Fruit fly (Drosophila melanogaster) whole organism, embryonic: ENCODE measurements around the gene CG7924.

Experiments used
- Aef1 ChIP-seq: fragments of 200-800 bp; sonication (Bioruptor generic); IDR thresholded peaks from 3 replicates; pipeline ENCODE4 v1.3.6; 2022; ENCODE audit warnings: missing biosample characterization, missing genetic modification characterization
- Atf3 ChIP-seq: fragments of 200-800 bp; sonication (Bioruptor generic); optimal IDR thresholded peaks from 3 replicates; lab custom pipeline; 2016; ENCODE audit warnings: missing biosample characterization, missing genetic modification characterization
- CG12299 ChIP-seq: fragments of 200-800 bp; sonication (Bioruptor generic); optimal IDR thresholded peaks from 2 replicates; lab custom pipeline; 2018; ENCODE audit warnings: missing biosample characterization, mild to moderate bottlenecking, missing genetic modification characterization
- CG12769 ChIP-seq: fragments of 200-800 bp; sonication (Bioruptor generic); optimal IDR thresholded peaks from 2 replicates; lab custom pipeline; 2019; ENCODE audit warnings: missing biosample characterization, mild to moderate bottlenecking, missing genetic modification characterization, moderate library complexity
- CG1647 ChIP-seq: fragments of 200-800 bp; sonication (Bioruptor generic); optimal IDR thresholded peaks from 3 replicates; lab custom pipeline; 2016; ENCODE audit warnings: missing biosample characterization, missing genetic modification characterization
- CG16863 ChIP-seq: fragments of 200-800 bp; sonication (Bioruptor generic); optimal IDR thresholded peaks from 3 replicates; lab custom pipeline; 2016; ENCODE audit warnings: missing biosample characterization, missing genetic modification characterization
- CG17359 ChIP-seq: fragments of 200-800 bp; sonication (Bioruptor generic); optimal IDR thresholded peaks from 3 replicates; lab custom pipeline; 2018; ENCODE audit warnings: missing biosample characterization, mild to moderate bottlenecking, missing genetic modification characterization, moderate library complexity
- CG17385 ChIP-seq: fragments of 200-800 bp; sonication (Bioruptor generic); optimal IDR thresholded peaks from 3 replicates; lab custom pipeline; 2018; ENCODE audit warnings: missing biosample characterization, mild to moderate bottlenecking, missing genetic modification characterization
- CG17912 ChIP-seq: fragments of 200-800 bp; sonication (Bioruptor generic); optimal IDR thresholded peaks from 2 replicates; lab custom pipeline; 2018; ENCODE audit warnings: missing biosample characterization, mild to moderate bottlenecking, missing genetic modification characterization
- CG18599 ChIP-seq: fragments of 200-800 bp; sonication (Bioruptor generic); optimal IDR thresholded peaks from 3 replicates; lab custom pipeline; 2017; ENCODE audit warnings: missing biosample characterization, missing genetic modification characterization, mild to moderate bottlenecking, moderate library complexity, missing genetic modification reagents
- CG18619 ChIP-seq: fragments of 200-800 bp; sonication (Bioruptor generic); optimal IDR thresholded peaks from 3 replicates; lab custom pipeline; 2017; ENCODE audit warnings: missing biosample characterization, mild to moderate bottlenecking, missing genetic modification characterization
- CG18764 ChIP-seq: fragments of 200-800 bp; sonication (Bioruptor generic); optimal IDR thresholded peaks from 3 replicates; lab custom pipeline; 2016; ENCODE audit warnings: missing biosample characterization, missing genetic modification characterization
- CG2199 ChIP-seq: fragments of 200-800 bp; sonication (Bioruptor generic); IDR thresholded peaks from 3 replicates; pipeline ENCODE4 v1.3.6; 2022; ENCODE audit warnings: missing biosample characterization, missing genetic modification characterization
- CG6175 ChIP-seq: fragments of 200-800 bp; sonication (Bioruptor generic); IDR thresholded peaks from 3 replicates; pipeline ENCODE4 v1.3.6; 2022; ENCODE audit warnings: missing biosample characterization, missing genetic modification characterization
- CG6791 ChIP-seq: fragments of 200-800 bp; sonication (Bioruptor generic); IDR thresholded peaks from 3 replicates; pipeline ENCODE4 v1.3.6; 2022; ENCODE audit warnings: missing biosample characterization, missing genetic modification characterization; ENCODE audit not compliant: partially characterized antibody
- CkIIα-i1 ChIP-seq: fragments of 200-800 bp; sonication (Bioruptor generic); IDR thresholded peaks from 2 replicates; pipeline ENCODE4 v1.3.6; 2022; ENCODE audit warnings: missing biosample characterization, missing genetic modification characterization
- Dll ChIP-seq: fragments of 200-800 bp; sonication (Bioruptor generic); IDR thresholded peaks from 4 replicates; pipeline ENCODE4 v1.3.6; 2022; ENCODE audit warnings: missing biosample characterization, missing genetic modification characterization; ENCODE audit not compliant: partially characterized antibody
- Drgx ChIP-seq: fragments of 200-800 bp; sonication (Bioruptor generic); IDR thresholded peaks from 2 replicates; pipeline ENCODE4 v1.3.6; 2022; ENCODE audit warnings: missing biosample characterization, missing genetic modification characterization
- E2f1 ChIP-seq: fragments of 200-800 bp; sonication (Bioruptor generic); IDR thresholded peaks from 2 replicates; pipeline ENCODE4 v1.3.6; 2022; ENCODE audit warnings: missing biosample characterization, missing genetic modification characterization
- Ets97D ChIP-seq: fragments of 200-800 bp; sonication (Bioruptor generic); optimal IDR thresholded peaks from 3 replicates; lab custom pipeline; 2016; ENCODE audit warnings: missing biosample characterization, missing genetic modification characterization
- Fer1 ChIP-seq: fragments of 200-800 bp; sonication (Bioruptor generic); optimal IDR thresholded peaks from 2 replicates; lab custom pipeline; 2017; ENCODE audit warnings: missing biosample characterization, mild to moderate bottlenecking, missing genetic modification characterization
- HLH4C ChIP-seq: fragments of 200-800 bp; sonication (Bioruptor generic); IDR thresholded peaks from 3 replicates; pipeline ENCODE4 v1.3.6; 2022; ENCODE audit warnings: missing biosample characterization, missing genetic modification characterization; ENCODE audit not compliant: partially characterized antibody
- HLHmδ ChIP-seq: fragments of 200-800 bp; sonication (Bioruptor generic); optimal IDR thresholded peaks from 2 replicates; lab custom pipeline; 2018; ENCODE audit warnings: missing biosample characterization, mild to moderate bottlenecking, missing genetic modification characterization, moderate library complexity
- Hmx ChIP-seq: fragments of 200-800 bp; sonication (Bioruptor generic); optimal IDR thresholded peaks from 2 replicates; lab custom pipeline; 2016; ENCODE audit warnings: missing biosample characterization, missing genetic modification characterization
- Jarid2 ChIP-seq: fragments of 200-800 bp; sonication (Bioruptor generic); optimal IDR thresholded peaks from 3 replicates; lab custom pipeline; 2017; ENCODE audit warnings: mild to moderate bottlenecking, missing biosample characterization, missing genetic modification reagents, missing genetic modification characterization
- NC2α ChIP-seq: fragments of 200-800 bp; sonication (Bioruptor generic); optimal IDR thresholded peaks from 2 replicates; lab custom pipeline; 2016; ENCODE audit warnings: missing biosample characterization, missing genetic modification characterization
- Pdp1 ChIP-seq, 2 experiments: fragments of 200-800 bp; sonication (Bioruptor generic); optimal IDR thresholded peaks; 3 replicates each; lab custom pipeline; 2016; ENCODE audit warnings: missing biosample characterization in 2 of 2, missing genetic modification characterization in 2 of 2, mild to moderate bottlenecking in 1 of 2, moderate library complexity in 1 of 2
- Rfx ChIP-seq: fragments of 200-800 bp; sonication (Bioruptor generic); IDR thresholded peaks from 2 replicates; pipeline ENCODE4 v1.3.6; 2022; ENCODE audit warnings: missing biosample characterization, missing genetic modification characterization
- Sox102F ChIP-seq: fragments of 200-800 bp; sonication (Bioruptor generic); optimal IDR thresholded peaks from 2 replicates; lab custom pipeline; 2018; ENCODE audit warnings: missing biosample characterization, mild to moderate bottlenecking, missing genetic modification characterization, moderate library complexity
- Trl ChIP-seq, 3 experiments: fragments of >200 bp in 2 of 3; fragments of 200-800 bp in 1 of 3; sonication (Bioruptor generic) in 1 of 3; optimal IDR thresholded peaks; 2 replicates in 1 of 3; 3 replicates in 2 of 3; lab custom pipeline; 2016 to 2017; ENCODE audit warnings: missing biosample characterization in 1 of 3, missing genetic modification characterization in 1 of 3
- amos ChIP-seq: fragments of 200-800 bp; sonication (Bioruptor generic); IDR thresholded peaks from 2 replicates; pipeline ENCODE4 v1.3.6; 2022; ENCODE audit warnings: missing biosample characterization, missing genetic modification characterization; ENCODE audit not compliant: partially characterized antibody
- cad ChIP-seq: fragments of >200 bp; optimal IDR thresholded peaks from 2 replicates; lab custom pipeline; 2017; ENCODE audit warnings: missing biosample characterization, missing genetic modification characterization
- chinmo ChIP-seq: fragments of 200-800 bp; sonication (Bioruptor generic); IDR thresholded peaks from 4 replicates; pipeline ENCODE4 v1.3.6; 2022; ENCODE audit warnings: missing biosample characterization, missing genetic modification characterization; ENCODE audit not compliant: partially characterized antibody
- dmrt99B ChIP-seq: fragments of 200-800 bp; sonication (Bioruptor generic); optimal IDR thresholded peaks from 2 replicates; lab custom pipeline; 2018; ENCODE audit warnings: missing biosample characterization, mild to moderate bottlenecking, missing genetic modification characterization, moderate library complexity
- dysf ChIP-seq: fragments of 200-800 bp; sonication (Bioruptor generic); IDR thresholded peaks from 3 replicates; pipeline ENCODE4 v1.3.6; 2022; ENCODE audit warnings: missing biosample characterization, missing genetic modification characterization
- emc ChIP-seq: fragments of 200-800 bp; sonication (Bioruptor generic); optimal IDR thresholded peaks from 2 replicates; lab custom pipeline; 2016; ENCODE audit warnings: missing biosample characterization, missing genetic modification characterization
- en ChIP-seq: fragments of 200-800 bp; sonication (Bioruptor generic); optimal IDR thresholded peaks from 2 replicates; lab custom pipeline; 2016; ENCODE audit warnings: missing biosample characterization, missing genetic modification characterization
- gcm2 ChIP-seq: fragments of 200-800 bp; sonication (Bioruptor generic); optimal IDR thresholded peaks from 2 replicates; lab custom pipeline; 2016; ENCODE audit warnings: missing biosample characterization, missing genetic modification characterization
- her ChIP-seq: fragments of 200-800 bp; sonication (Bioruptor generic); optimal IDR thresholded peaks from 2 replicates; lab custom pipeline; 2016; ENCODE audit warnings: missing biosample characterization, missing genetic modification characterization
- hkb ChIP-seq, 2 experiments: fragments of 200-800 bp in 1 of 2; fragments of >200 bp in 1 of 2; sonication (Bioruptor generic) in 1 of 2; IDR thresholded peaks in 1 of 2; optimal IDR thresholded peaks in 1 of 2; 2 replicates each; pipeline versions ENCODE4 v1.3.6 to Lab custom; 2017 to 2022; ENCODE audit warnings: missing biosample characterization in 1 of 2, missing genetic modification characterization in 1 of 2
- lbe ChIP-seq: fragments of 200-800 bp; sonication (Bioruptor generic); optimal IDR thresholded peaks from 2 replicates; lab custom pipeline; 2016; ENCODE audit warnings: missing biosample characterization, mild to moderate bottlenecking, missing genetic modification characterization
- lilli ChIP-seq: fragments of 200-800 bp; sonication (Bioruptor generic); optimal IDR thresholded peaks from 3 replicates; lab custom pipeline; 2016; ENCODE audit warnings: missing biosample characterization, missing genetic modification characterization
- pan ChIP-seq, 4 experiments: fragments of >200 bp in 3 of 4; fragments of 200-800 bp in 1 of 4; sonication (Bioruptor generic) in 1 of 4; optimal IDR thresholded peaks in 3 of 4; IDR thresholded peaks in 1 of 4; 2 replicates each; pipeline versions ENCODE4 v1.3.6 to Lab custom; 2017 to 2022; ENCODE audit warnings: missing biosample characterization in 2 of 4, missing genetic modification characterization in 2 of 4, mixed read lengths in 1 of 4
- pnt ChIP-seq: fragments of 200-800 bp; sonication (Bioruptor generic); optimal IDR thresholded peaks from 3 replicates; lab custom pipeline; 2016; ENCODE audit warnings: missing biosample characterization, missing genetic modification characterization
- slou ChIP-seq: fragments of 200-800 bp; sonication (Bioruptor generic); optimal IDR thresholded peaks from 3 replicates; lab custom pipeline; 2016; ENCODE audit warnings: missing biosample characterization, missing genetic modification characterization
- sr ChIP-seq: fragments of 200-800 bp; sonication (Bioruptor generic); IDR thresholded peaks from 3 replicates; pipeline ENCODE4 v1.3.6; 2022; ENCODE audit warnings: missing biosample characterization, missing genetic modification characterization
- wor ChIP-seq: fragments of 200-800 bp; sonication (Bioruptor generic); IDR thresholded peaks from 2 replicates; pipeline ENCODE4 v1.3.6; 2022; ENCODE audit warnings: missing biosample characterization, missing genetic modification characterization
- zen ChIP-seq: fragments of 200-800 bp; sonication (Bioruptor generic); optimal IDR thresholded peaks from 3 replicates; lab custom pipeline; 2018; ENCODE audit warnings: missing biosample characterization, mild to moderate bottlenecking, missing genetic modification characterization, moderate library complexity
- zf30C ChIP-seq: fragments of 200-800 bp; sonication (Bioruptor generic); optimal IDR thresholded peaks from 3 replicates; lab custom pipeline; 2018; ENCODE audit warnings: missing biosample characterization, mild to moderate bottlenecking, missing genetic modification characterization

CG7924 gene

DNA sequence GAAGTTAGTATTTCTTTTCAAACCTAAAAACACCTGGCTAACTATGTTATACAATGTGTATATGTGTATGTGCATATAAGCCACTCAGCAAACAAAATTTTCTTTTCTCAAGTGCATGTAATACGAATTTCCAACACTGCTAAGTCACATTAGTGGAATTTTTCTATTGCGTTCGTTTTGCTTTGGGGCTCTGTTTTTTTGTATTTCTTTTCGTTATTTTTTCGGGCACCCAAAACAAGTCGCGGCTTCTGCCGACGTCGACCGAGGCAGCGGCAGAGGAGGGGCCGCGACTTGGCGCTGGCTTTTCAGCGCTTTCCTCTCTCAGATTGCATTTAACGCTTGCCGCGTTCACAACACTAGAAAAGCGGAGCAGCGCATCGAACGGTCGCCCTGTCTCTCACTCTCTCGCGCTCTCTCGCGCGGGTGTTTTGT is 13.8 kb upstream of the CG7924 start (continued):
- TF ChIP-seq CG18599 (GFP tag; lab: Kevin White, UChicago) (no peak), HLH4C (no peak; the same call in 2 of the 3 replicates), Sox102F (GFP tag; lab: Kevin White, UChicago) (no peak), pan (optimal IDR thresholded peaks at IDR 0.05; lab: Kevin White, UChicago) (no peak), pan (GFP tag; optimal IDR thresholded peaks at IDR 0.05 in 1 of 2, IDR thresholded peaks at IDR 0.05 in 1 of 2) (peak in 1 of 2 experiments; percentile 39), Rfx (GFP tag; lab: Robert Waterston, UW) (0 out of 2 replicates have a peak, but pooled peaks have one; percentile 23), CG17385 (GFP tag; lab: Kevin White, UChicago) (no peak), E2f1 (no peak), CG17912 (no peak), her (GFP tag; lab: Kevin White, UChicago) (no peak), emc (GFP tag; lab: Kevin White, UChicago) (no peak), Jarid2 (no peak), slou (GFP tag; lab: Kevin White, UChicago) (no peak), Ets97D (no peak), Atf3 (GFP tag; lab: Kevin White, UChicago) (no peak), lbe (GFP tag; lab: Kevin White, UChicago) (no peak), wor (GFP tag; lab: Robert Waterston, UW) (no peak), Aef1 (GFP tag; lab: Robert Waterston, UW) (no peak), CG18619 (no peak), CG12769 (tag; lab: Kevin White, UChicago) (no peak), en (GFP tag; lab: Kevin White, UChicago) (no peak), CkIIα-i1 (no peak), hkb (optimal IDR thresholded peaks at IDR 0.05; lab: Kevin White, UChicago) (no peak), hkb (GFP tag; IDR thresholded peaks at IDR 0.05; lab: Robert Waterston, UW) (peak; percentile 44; the same call in 1 of the 2 replicates), dmrt99B (tag; lab: Kevin White, UChicago) (peak; percentile 36), lilli (no peak), CG16863 (GFP tag; lab: Kevin White, UChicago) (no peak), CG6175 (GFP tag; lab: Robert Waterston, UW) (no peak), Fer1 (GFP tag; lab: Kevin White, UChicago) (no peak), CG18764 (GFP tag; lab: Kevin White, UChicago) (peak; percentile 14), chinmo (GFP tag; lab: Robert Waterston, UW) (peak; percentile 86; the same call in 3 of the 4 replicates), zen (tag; lab: Kevin White, UChicago) (no peak), NC2α (GFP tag; lab: Kevin White, UChicago) (no peak), Dll (GFP tag; lab: Robert Waterston, UW) (peak; percentile 66), Trl (optimal IDR thresholded peaks at IDR 0.05; lab: Kevin White, UChicago) (peak in 1 of 2 experiments; percentile 78), Trl (GFP tag; optimal IDR thresholded peaks at IDR 0.05; lab: Kevin White, UChicago) (peak; percentile 57), CG12299 (no peak), CG2199 (peak; percentile 75; the same call in 2 of the 3 replicates), sr (GFP tag; lab: Robert Waterston, UW) (no peak; the same call in 2 of the 3 replicates), amos (GFP tag; lab: Robert Waterston, UW) (no peak), pnt (GFP tag; lab: Kevin White, UChicago) (no peak), Hmx (GFP tag; lab: Kevin White, UChicago) (no peak), gcm2 (no peak), zf30C (GFP tag; lab: Kevin White, UChicago) (no peak), CG6791 (GFP tag; lab: Robert Waterston, UW) (peak; percentile 55; the same call in 2 of the 3 replicates), HLHmδ (GFP tag; lab: Kevin White, UChicago) (peak; percentile 3), dysf (no peak), CG17359 (tag; lab: Kevin White, UChicago) (no peak), cad (GFP tag; lab: Kevin White, UChicago) (no peak), CG1647 (GFP tag; lab: Kevin White, UChicago) (no peak), Pdp1 (GFP tag; optimal IDR thresholded peaks at IDR 0.05; lab: Kevin White, UChicago) (peak in 1 of 2 experiments; percentile 6), Drgx (peak; percentile 73)
